Worm (Caenorhabditis elegans) whole organism, L4 larva: ENCODE measurements around the gene srlf-31.

Source experiments
- daf-12 ChIP-seq: fragments of 150-350 bp; optimal IDR thresholded peaks from 2 replicates; lab custom pipeline; 2014; ENCODE audit warnings: missing biosample characterization, missing genetic modification reagents, missing genetic modification characterization
- fkh-10 ChIP-seq: fragments of 150-350 bp; optimal IDR thresholded peaks from 2 replicates; lab custom pipeline; 2014; ENCODE audit warnings: missing biosample characterization, missing genetic modification reagents, missing genetic modification characterization
- lin-15B ChIP-seq: fragments of 150-350 bp; sonication (generic microtip); optimal IDR thresholded peaks from 3 replicates; lab custom pipeline; 2014; ENCODE audit warnings: missing biosample characterization, missing genetic modification characterization
- lin-29 ChIP-seq: fragments of 200-800 bp; sonication (Bioruptor generic); IDR thresholded peaks from 2 replicates; pipeline ENCODE4 v1.3.6; 2022; ENCODE audit warnings: missing genetic modification reagents, missing genetic modification characterization, missing compliant biosample characterization
- mxl-2 ChIP-seq: fragments of 200-800 bp; sonication (Bioruptor generic); conservative IDR thresholded peaks from 2 replicates; pipeline ENCODE4 v1.3.6; 2022; ENCODE audit warnings: missing genetic modification reagents, missing genetic modification characterization, missing compliant biosample characterization
- nhr-237 ChIP-seq: sonication (generic microtip); optimal IDR thresholded peaks from 2 replicates; lab custom pipeline; 2017; ENCODE audit warnings: missing biosample characterization, missing genetic modification characterization
- skn-1 ChIP-seq: fragments of 150-350 bp; optimal IDR thresholded peaks from 2 replicates; lab custom pipeline; 2014; ENCODE audit warnings: missing biosample characterization, missing genetic modification characterization
- snpc-4 ChIP-seq: fragments of 150-350 bp; optimal IDR thresholded peaks from 2 replicates; lab custom pipeline; 2014; ENCODE audit warnings: missing biosample characterization, missing genetic modification characterization
- unc-130 ChIP-seq: sonication (generic microtip); optimal IDR thresholded peaks from 2 replicates; lab custom pipeline; 2016; ENCODE audit warnings: missing genetic modification reagents, missing genetic modification characterization, missing compliant biosample characterization
- unc-62 ChIP-seq, 3 experiments: fragments of 150-350 bp in 1 of 3; sonication (generic microtip); optimal IDR thresholded peaks in 2 of 3; peaks in 1 of 3; 1 replicate in 1 of 3; 2 replicates in 2 of 3; lab custom pipeline; 2014 to 2017; ENCODE audit warnings: missing biosample characterization in 3 of 3, missing genetic modification characterization in 3 of 3, missing genetic modification reagents in 3 of 3, missing genotype in 1 of 3
- zfp-2 ChIP-seq: sonication (generic microtip); optimal IDR thresholded peaks from 2 replicates; lab custom pipeline; 2016; ENCODE audit warnings: mild to moderate bottlenecking, missing genetic modification characterization, missing compliant biosample characterization

DNA sequence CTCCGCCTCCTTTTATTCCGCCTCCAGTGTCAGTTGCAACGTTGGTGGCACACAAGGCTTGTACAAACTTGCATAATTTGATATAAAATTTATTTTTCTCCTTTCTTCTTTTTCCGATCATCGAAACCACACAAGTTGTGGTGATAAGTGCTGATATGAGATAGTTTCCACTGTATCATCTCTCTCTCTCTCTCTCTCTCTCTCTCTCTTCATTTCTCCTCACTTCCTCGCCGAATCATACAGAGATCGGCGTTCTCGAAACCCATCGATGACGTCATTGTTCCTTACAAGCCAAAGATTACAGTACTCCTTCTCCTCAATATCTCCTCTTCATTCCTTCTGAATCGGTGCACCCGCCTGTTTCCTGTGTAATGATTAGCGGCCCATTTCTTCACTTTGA, 23.6 kb downstream of the srlf-31 start, which contains the start of gene nhr-43:
- TF ChIP-seq unc-62 (GFP tag; optimal IDR thresholded peaks at IDR 0.05 in 1 of 2; lab: Kevin White, UChicago) (no peak), unc-62 (tag; optimal IDR thresholded peaks at IDR 0.05; lab: Kevin White, UChicago) (no peak), snpc-4 (tag; lab: Kevin White, UChicago) (no peak), daf-12 (tag; lab: Kevin White, UChicago) (no peak), mxl-2 (no peak), zfp-2 (tag; lab: Kevin White, UChicago) (no peak), fkh-10 (no peak), lin-15B (tag; lab: Kevin White, UChicago) (no peak), lin-29 (no peak), nhr-237 (no peak), unc-130 (no peak), skn-1 (tag; lab: Kevin White, UChicago) (no peak)
